Fruit fly (Drosophila melanogaster) whole organism, prepupa: Measurements from ENCODE around the gene ci.

Experiments
- CG10669 ChIP-seq: fragments of 200-800 bp; sonication (Bioruptor generic); optimal IDR thresholded peaks from 3 replicates; lab custom pipeline; 2018; ENCODE audit warnings: missing biosample characterization, mild to moderate bottlenecking, missing genetic modification characterization, moderate library complexity
- CG11762 ChIP-seq: fragments of 200-800 bp; sonication (Bioruptor generic); optimal IDR thresholded peaks from 3 replicates; lab custom pipeline; 2016; ENCODE audit warnings: missing biosample characterization, missing genetic modification characterization; ENCODE audit not compliant: insufficient read depth
- CG11902 ChIP-seq: fragments of 200-800 bp; sonication (Bioruptor generic); optimal IDR thresholded peaks from 3 replicates; lab custom pipeline; 2016; ENCODE audit warnings: missing biosample characterization, missing genetic modification characterization
- CG15336 ChIP-seq: fragments of 200-800 bp; sonication (Bioruptor generic); IDR thresholded peaks from 2 replicates; pipeline ENCODE4 v1.3.6; 2022; ENCODE audit warnings: missing biosample characterization, missing genetic modification characterization
- CG3032 ChIP-seq: fragments of 200-800 bp; optimal IDR thresholded peaks from 2 replicates; lab custom pipeline; 2019; ENCODE audit warnings: missing biosample characterization, mild to moderate bottlenecking, missing genetic modification characterization, moderate library complexity
- CG4318 ChIP-seq: fragments of 200-800 bp; sonication (Bioruptor generic); optimal IDR thresholded peaks from 3 replicates; lab custom pipeline; 2017; ENCODE audit warnings: missing biosample characterization, mild to moderate bottlenecking, missing genetic modification characterization
- CG6163 ChIP-seq: fragments of 200-800 bp; sonication (Bioruptor generic); IDR thresholded peaks from 3 replicates; pipeline ENCODE4 v1.3.6; 2022; ENCODE audit warnings: missing biosample characterization, missing genetic modification characterization
- CG6792 ChIP-seq: fragments of 200-800 bp; sonication (Bioruptor generic); optimal IDR thresholded peaks from 3 replicates; lab custom pipeline; 2016; ENCODE audit warnings: missing biosample characterization, missing genetic modification characterization
- CG6808 ChIP-seq: fragments of 200-800 bp; sonication (Bioruptor generic); optimal IDR thresholded peaks from 3 replicates; lab custom pipeline; 2017; ENCODE audit warnings: missing biosample characterization, missing genetic modification characterization, mild to moderate bottlenecking, moderate library complexity, missing genetic modification reagents
- CG8319 ChIP-seq: fragments of 200-800 bp; sonication (Bioruptor generic); optimal IDR thresholded peaks from 3 replicates; lab custom pipeline; 2016; ENCODE audit warnings: missing biosample characterization, missing genetic modification characterization
- CG8632 ChIP-seq: fragments of 200-800 bp; sonication (Bioruptor generic); optimal IDR thresholded peaks from 3 replicates; lab custom pipeline; 2016; ENCODE audit warnings: missing biosample characterization, missing genetic modification characterization
- CG9139 ChIP-seq: fragments of 200-800 bp; sonication (Bioruptor generic); optimal IDR thresholded peaks from 3 replicates; lab custom pipeline; 2017; ENCODE audit warnings: missing biosample characterization, mild to moderate bottlenecking, missing genetic modification characterization
- Eip75B ChIP-seq: fragments of 200-800 bp; sonication (Bioruptor generic); optimal IDR thresholded peaks from 3 replicates; lab custom pipeline; 2016; ENCODE audit warnings: missing biosample characterization, missing genetic modification characterization
- Ets21C ChIP-seq: fragments of 200-800 bp; sonication (Bioruptor generic); optimal IDR thresholded peaks from 3 replicates; lab custom pipeline; 2016; ENCODE audit warnings: missing biosample characterization, missing genetic modification characterization
- Ets96B ChIP-seq: fragments of 200-800 bp; optimal IDR thresholded peaks from 2 replicates; lab custom pipeline; 2019; ENCODE audit warnings: missing biosample characterization, mild to moderate bottlenecking, missing genetic modification characterization, moderate library complexity
- Met ChIP-seq: fragments of 200-800 bp; sonication (Bioruptor generic); optimal IDR thresholded peaks from 3 replicates; lab custom pipeline; 2016; ENCODE audit warnings: missing biosample characterization, missing genetic modification characterization
- OdsH ChIP-seq: fragments of 200-800 bp; sonication (Bioruptor generic); optimal IDR thresholded peaks from 3 replicates; lab custom pipeline; 2016; ENCODE audit warnings: missing biosample characterization, missing genetic modification characterization
- Sox102F ChIP-seq: fragments of 200-800 bp; sonication (Bioruptor generic); optimal IDR thresholded peaks from 2 replicates; lab custom pipeline; 2016; ENCODE audit warnings: missing biosample characterization, mild to moderate bottlenecking, missing genetic modification characterization
- Sox14 ChIP-seq: fragments of 200-800 bp; sonication (Bioruptor generic); optimal IDR thresholded peaks from 3 replicates; lab custom pipeline; 2016; ENCODE audit warnings: missing biosample characterization, missing genetic modification characterization
- Sox15 ChIP-seq: fragments of 200-800 bp; sonication (Bioruptor generic); optimal IDR thresholded peaks from 3 replicates; lab custom pipeline; 2016; ENCODE audit warnings: missing biosample characterization, missing genetic modification characterization
- acj6 ChIP-seq: fragments of 200-800 bp; sonication (Bioruptor generic); optimal IDR thresholded peaks from 3 replicates; lab custom pipeline; 2016; ENCODE audit warnings: missing biosample characterization, missing genetic modification characterization
- cyc ChIP-seq: fragments of 200-800 bp; sonication (Bioruptor generic); optimal IDR thresholded peaks from 3 replicates; lab custom pipeline; 2016; ENCODE audit warnings: missing biosample characterization, missing genetic modification characterization
- dsx ChIP-seq: fragments of 200-800 bp; optimal IDR thresholded peaks from 3 replicates; lab custom pipeline; 2019; ENCODE audit warnings: missing biosample characterization, mild to moderate bottlenecking, missing genetic modification characterization, moderate library complexity; ENCODE audit not compliant: poor library complexity, severe bottlenecking
- eg ChIP-seq: fragments of 200-800 bp; sonication (Bioruptor generic); IDR thresholded peaks from 3 replicates; pipeline ENCODE4 v1.3.6; 2022; ENCODE audit warnings: missing biosample characterization, missing genetic modification characterization
- fd59A ChIP-seq: fragments of 200-800 bp; sonication (Bioruptor generic); optimal IDR thresholded peaks from 2 replicates; lab custom pipeline; 2017; ENCODE audit warnings: missing biosample characterization, mild to moderate bottlenecking, missing genetic modification characterization, missing genetic modification reagents
- fd85E ChIP-seq: fragments of 200-800 bp; sonication (Bioruptor generic); optimal IDR thresholded peaks from 3 replicates; lab custom pipeline; 2016; ENCODE audit warnings: missing biosample characterization, missing genetic modification characterization
- fkh ChIP-seq: fragments of 200-800 bp; sonication (Bioruptor generic); optimal IDR thresholded peaks from 3 replicates; lab custom pipeline; 2017; ENCODE audit warnings: missing biosample characterization, mild to moderate bottlenecking, missing genetic modification characterization, moderate library complexity
- pdm3 ChIP-seq: fragments of 200-800 bp; sonication (Bioruptor generic); optimal IDR thresholded peaks from 3 replicates; lab custom pipeline; 2016; ENCODE audit warnings: missing biosample characterization, missing genetic modification characterization
- ss ChIP-seq, 2 experiments: fragments of 200-800 bp; sonication (Bioruptor generic); optimal IDR thresholded peaks; 2 replicates in 1 of 2; 3 replicates in 1 of 2; lab custom pipeline; 2017 to 2018; ENCODE audit warnings: mild to moderate bottlenecking in 2 of 2, missing biosample characterization in 2 of 2, missing genetic modification characterization in 2 of 2, moderate library complexity in 1 of 2
- topi ChIP-seq: fragments of 200-800 bp; sonication (Bioruptor generic); optimal IDR thresholded peaks from 3 replicates; lab custom pipeline; 2016; ENCODE audit warnings: missing biosample characterization, missing genetic modification characterization
- vri ChIP-seq: fragments of 200-800 bp; sonication (Bioruptor generic); optimal IDR thresholded peaks from 3 replicates; lab custom pipeline; 2016; ENCODE audit warnings: missing biosample characterization, mild to moderate bottlenecking, missing genetic modification characterization

The ci gene

DNA sequence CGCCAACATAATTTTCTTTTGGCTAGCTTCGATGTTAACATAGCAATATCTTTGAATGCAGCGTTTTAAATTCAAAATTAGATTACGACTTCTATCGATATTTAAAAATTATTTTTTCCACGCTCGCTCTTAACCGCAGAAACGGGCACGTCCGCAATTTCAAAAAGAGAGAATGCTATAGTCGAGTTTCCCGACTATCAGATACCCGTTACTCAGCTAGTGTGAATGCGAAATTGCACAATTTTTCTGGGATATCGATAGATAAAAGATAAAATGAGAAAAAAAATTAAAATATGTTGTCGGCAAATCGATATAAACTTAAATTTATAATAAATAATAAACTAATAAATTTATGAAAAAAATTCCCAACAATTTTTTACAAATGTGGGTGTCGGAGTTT is 2.2 kb downstream of the ci start:
- no peak for TF ChIP-seq CG9139 (GFP tag; lab: Kevin White, UChicago)
- no peak for TF ChIP-seq CG10669 (GFP tag; lab: Kevin White, UChicago)
- no peak for TF ChIP-seq CG15336 (GFP tag; lab: Robert Waterston, UW)
- TF ChIP-seq CG6808 (GFP tag; lab: Kevin White, UChicago): no peak
- TF ChIP-seq Sox102F (GFP tag; lab: Kevin White, UChicago): no peak
- TF ChIP-seq Ets96B (tag; lab: Kevin White, UChicago): no peak
- no peak for TF ChIP-seq topi (GFP tag; lab: Kevin White, UChicago)
- no peak for TF ChIP-seq OdsH (GFP tag; lab: Kevin White, UChicago)
- no peak for TF ChIP-seq CG11902 (GFP tag; lab: Kevin White, UChicago)

DNA sequence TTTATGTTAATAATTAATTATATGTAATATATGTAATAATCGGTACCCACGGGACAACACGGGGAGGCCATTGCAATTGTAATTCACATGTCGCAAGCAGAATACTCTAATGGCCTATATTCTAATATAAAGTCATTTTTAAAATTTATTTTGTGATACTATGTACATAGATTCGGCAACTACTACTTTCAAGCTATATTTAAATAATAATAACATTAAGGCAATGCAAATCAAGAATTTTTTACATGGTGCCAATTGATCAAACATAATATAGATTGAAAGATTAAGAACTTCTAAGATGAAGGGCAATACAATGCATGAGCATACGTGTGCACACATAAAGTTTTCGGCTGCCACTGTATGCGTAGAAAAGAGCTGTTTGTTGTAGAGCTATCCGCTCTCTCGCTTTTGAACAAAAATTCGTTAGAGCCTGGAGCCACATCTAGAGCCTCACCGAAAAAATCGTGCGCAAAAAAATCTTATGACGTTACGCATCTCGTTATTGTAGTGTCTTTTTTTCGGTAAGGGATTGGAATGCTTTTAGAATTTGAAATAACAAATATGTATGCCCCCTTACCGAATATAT is 9.8 kb downstream of the ci start:
- TF ChIP-seq dsx: no peak
- no peak for TF ChIP-seq fd59A (GFP tag; lab: Kevin White, UChicago)
- TF ChIP-seq CG6163 (GFP tag; lab: Robert Waterston, UW): no peak
- TF ChIP-seq CG11762: no peak
- no peak for TF ChIP-seq vri (GFP tag; lab: Kevin White, UChicago)
- TF ChIP-seq CG8632 (GFP tag; lab: Kevin White, UChicago): no peak
- TF ChIP-seq CG4318 (GFP tag; lab: Kevin White, UChicago): no peak
- TF ChIP-seq acj6: no peak
- TF ChIP-seq eg (GFP tag; lab: Robert Waterston, UW): no peak
- TF ChIP-seq CG11902 (GFP tag; lab: Kevin White, UChicago): no peak
- no peak for TF ChIP-seq Ets21C (GFP tag; lab: Kevin White, UChicago)

DNA sequence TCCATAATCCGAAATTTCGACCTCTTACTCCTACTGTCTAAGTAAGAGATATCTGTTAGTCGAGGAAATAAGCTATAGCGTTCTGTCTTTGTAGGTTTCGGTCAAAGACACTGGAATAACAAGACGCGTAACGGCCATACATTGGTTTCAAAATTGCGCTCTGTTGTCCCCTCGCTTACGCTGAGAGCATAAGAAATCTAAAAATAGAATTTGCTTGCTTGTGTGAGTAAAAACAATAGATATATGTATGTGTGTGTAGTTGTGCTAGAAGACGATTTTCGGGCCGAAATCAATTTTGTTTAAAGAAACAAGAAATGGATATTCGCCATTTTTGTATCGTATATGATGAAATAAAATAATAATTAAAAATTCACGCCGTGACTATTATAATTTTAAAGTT is 10.4 kb downstream of the ci start:
- TF ChIP-seq pdm3 (GFP tag; lab: Kevin White, UChicago) (no peak), cyc (GFP tag; lab: Kevin White, UChicago) (no peak), CG6163 (GFP tag; lab: Robert Waterston, UW) (no peak), Sox14 (GFP tag; lab: Kevin White, UChicago) (no peak), topi (GFP tag; lab: Kevin White, UChicago) (no peak), Sox15 (no peak), CG10669 (GFP tag; lab: Kevin White, UChicago) (no peak), CG8632 (GFP tag; lab: Kevin White, UChicago) (no peak), Met (GFP tag; lab: Kevin White, UChicago) (no peak), CG8319 (GFP tag; lab: Kevin White, UChicago) (no peak), Eip75B (GFP tag; lab: Kevin White, UChicago) (no peak)

DNA sequence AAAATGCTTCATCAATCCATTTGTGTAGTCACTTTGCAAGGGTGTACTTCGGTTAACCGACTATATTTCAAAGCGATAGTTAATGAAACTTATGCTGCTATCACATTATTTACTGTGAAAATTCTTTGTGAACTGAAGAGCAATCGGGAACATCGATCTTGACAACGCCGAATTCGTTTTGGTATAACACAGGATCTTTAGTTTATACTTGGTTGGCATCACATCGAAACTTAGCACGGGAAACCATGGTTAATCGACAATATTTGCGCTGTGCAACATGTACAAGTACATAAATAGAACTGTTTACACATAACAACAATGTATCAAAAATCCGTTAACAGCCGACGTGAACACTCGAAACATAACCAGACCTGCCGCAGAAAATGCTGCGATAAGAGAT is 12.1 kb downstream of the ci start:
- TF ChIP-seq CG6792 (GFP tag; lab: Kevin White, UChicago) (no peak), dsx (peak; percentile 49), fkh (GFP tag; lab: Kevin White, UChicago) (peak; percentile 53)
- TF ChIP-seq, all 60 proteins: peak for 2

DNA sequence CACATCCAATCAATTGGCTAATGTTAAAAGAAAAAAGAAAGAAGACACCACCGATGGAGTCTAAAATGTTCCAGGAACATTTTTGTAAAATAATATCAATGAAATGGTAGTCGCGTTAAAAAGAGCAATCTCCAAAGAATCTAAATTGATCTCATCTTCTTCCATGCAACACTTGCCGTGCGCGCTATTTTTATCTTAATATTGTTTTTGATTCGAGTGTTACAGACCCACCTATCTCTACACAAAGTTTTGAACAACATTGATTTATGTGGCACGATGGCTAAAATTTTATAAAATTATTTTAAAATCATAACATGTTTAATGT is 12.9 kb downstream of the ci start:
- TF ChIP-seq CG3032 (tag; lab: Kevin White, UChicago) (no peak), ss (GFP tag; optimal IDR thresholded peaks at IDR 0.05; lab: Kevin White, UChicago) (no peak), fd85E (GFP tag; lab: Kevin White, UChicago) (no peak), Sox14 (GFP tag; lab: Kevin White, UChicago) (no peak), vri (GFP tag; lab: Kevin White, UChicago) (no peak)
